Worm (Caenorhabditis elegans): ENCODE data around the gene clec-223.
A peak's percentile ranks its signal among the peaks of the same experiment; 100 is the strongest.

clec-223 gene

DNA sequence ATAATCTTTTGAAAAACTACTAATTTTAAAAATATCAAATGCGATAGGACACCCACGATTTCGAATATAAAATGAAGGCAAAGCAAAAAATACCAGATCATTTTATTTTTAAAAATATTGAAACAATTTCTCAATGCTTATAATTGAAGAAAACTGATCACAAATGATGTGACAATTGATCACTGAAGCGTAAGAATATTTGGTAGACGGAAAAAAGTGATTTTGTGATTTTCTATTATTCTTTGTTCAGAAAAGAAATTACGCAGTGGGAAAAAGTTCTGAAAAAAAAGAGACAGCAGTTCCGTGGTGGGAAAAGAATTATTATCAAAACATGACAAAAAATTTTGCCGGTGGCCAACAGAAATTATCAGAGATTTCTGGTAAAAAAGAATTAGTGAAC, 25.7 kb downstream of the clec-223 start, which contains the start of gene T03F7.5:
Gene T03F7.5, minus strand, starts transcription at position 101 of the 400 bp plus-strand sequence.
- TF ChIP-seq zip-2 (tag; optimal IDR thresholded peaks at IDR 0.05) (no peak), mxl-2 (GFP tag; conservative IDR thresholded peaks at IDR 0.05) (no peak), hif-1 (tag; optimal IDR thresholded peaks at IDR 0.05) (no peak), sdz-12 (GFP tag; optimal IDR thresholded peaks at IDR 0.05) (no peak), nhr-28 (tag; optimal IDR thresholded peaks at IDR 0.05) (no peak), lin-29 (GFP tag; IDR thresholded peaks at IDR 0.05) (no peak), F49E8.2 (tag; optimal IDR thresholded peaks at IDR 0.05; ENCODE audit: borderline replicate concordance) (no peak), lin-15B (tag; optimal IDR thresholded peaks at IDR 0.05) (no peak), set-16 (GFP tag; IDR thresholded peaks at IDR 0.05) (no peak), hlh-11 (tag; optimal IDR thresholded peaks at IDR 0.05) (no peak), nhr-48 (tag; optimal IDR thresholded peaks at IDR 0.05) (no peak), spr-1 (tag; optimal IDR thresholded peaks at IDR 0.05) (no peak), lin-38 (GFP tag; IDR thresholded peaks at IDR 0.05) (no peak), php-3 (GFP tag; IDR thresholded peaks at IDR 0.05) (no peak), nhr-77 (tag; optimal IDR thresholded peaks at IDR 0.05) (no peak), F44E2.7 (GFP tag; IDR thresholded peaks at IDR 0.05) (no peak), saeg-2 (GFP tag; IDR thresholded peaks at IDR 0.05) (no peak), daf-12 (tag; optimal IDR thresholded peaks at IDR 0.05) (no peak), rbr-2 (tag; optimal IDR thresholded peaks at IDR 0.05) (no peak), ctbp-1 (GFP tag; IDR thresholded peaks at IDR 0.05) (no peak)

- no peak for TF ChIP-seq php-3 (GFP tag; IDR thresholded peaks at IDR 0.05)
- no peak for TF ChIP-seq nhr-25 (tag; optimal IDR thresholded peaks at IDR 0.05; ENCODE audit: borderline replicate concordance, insufficient read depth)
- peak; percentile 67 for TF ChIP-seq nhr-28 (tag; optimal IDR thresholded peaks at IDR 0.05)
- no peak for TF ChIP-seq rbr-2 (tag; optimal IDR thresholded peaks at IDR 0.05)
- TF ChIP-seq unc-39 (tag; optimal IDR thresholded peaks at IDR 0.05) = no peak
- TF ChIP-seq T20F7.1 (GFP tag; optimal IDR thresholded peaks at IDR 0.05) = no peak
- peak; percentile 6 for TF ChIP-seq nhr-77 (tag; optimal IDR thresholded peaks at IDR 0.05)
- TF ChIP-seq madf-5 (GFP tag; IDR thresholded peaks at IDR 0.05) = no peak
Measured at ce11 chrV:11299406-11299805, 26.5 kb downstream of the clec-223 start.

DNA sequence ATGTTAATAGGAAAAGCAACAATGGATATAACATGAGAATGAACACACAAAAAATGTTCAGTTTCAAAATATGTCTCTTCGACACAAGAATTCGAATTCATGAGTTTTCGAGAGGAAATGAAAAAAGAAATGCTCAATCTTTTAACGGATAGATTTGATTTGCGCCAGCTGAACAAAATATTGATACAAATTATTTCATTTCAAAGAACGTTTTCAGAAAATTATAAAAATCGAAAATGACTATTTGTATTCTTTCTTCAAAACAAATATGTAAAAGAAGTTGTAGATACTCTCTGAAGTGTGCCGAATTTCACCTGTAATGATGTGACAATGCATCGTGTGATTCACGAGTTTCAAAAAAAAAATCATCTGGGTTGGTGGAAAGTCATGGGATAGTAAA, 27.6 kb downstream of the clec-223 start, which contains the start of gene srh-47:
Gene srh-47, minus strand, starts transcription at position 101 of the 400 bp plus-strand sequence.
- no peak for TF ChIP-seq zip-11 (GFP tag; IDR thresholded peaks at IDR 0.05)
- no peak for TF ChIP-seq lin-15B (tag; optimal IDR thresholded peaks at IDR 0.05)
- peak in 1 of 2 experiments; percentile 42 for TF ChIP-seq unc-62 (GFP tag; optimal IDR thresholded peaks at IDR 0.05 in 1 of 2)
- TF ChIP-seq unc-62 (tag; optimal IDR thresholded peaks at IDR 0.05) = no peak

DNA sequence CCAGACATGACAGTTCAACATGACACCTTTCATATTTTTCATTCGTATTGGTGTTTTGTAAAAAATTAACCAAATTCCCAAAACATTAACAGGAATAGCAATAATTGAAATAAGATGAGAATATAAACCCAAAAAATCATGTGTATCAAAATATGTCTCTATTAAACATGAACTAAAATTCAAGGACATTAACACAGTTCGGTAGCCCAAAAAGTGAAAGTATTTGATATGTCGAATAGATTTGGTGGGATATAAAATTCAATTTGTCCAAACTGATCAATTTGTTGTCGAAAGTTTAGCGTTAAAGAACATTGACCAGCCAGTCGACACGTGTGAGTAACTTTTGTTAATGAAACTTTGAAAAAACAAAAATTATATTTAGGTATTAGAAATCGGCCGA, 29.8 kb downstream of the clec-223 start, which contains the start of gene srh-46:
Gene srh-46, minus strand, starts transcription at position 189 of the 400 bp plus-strand sequence.
- no peak for TF ChIP-seq ceh-32 (tag; optimal IDR thresholded peaks at IDR 0.05; ENCODE audit: poor library complexity)
- TF ChIP-seq lin-15B (tag; optimal IDR thresholded peaks at IDR 0.05) = no peak
- no peak for TF ChIP-seq hmg-1.1 (GFP tag; IDR thresholded peaks at IDR 0.05)
- TF ChIP-seq daf-16 (GFP tag; optimal IDR thresholded peaks at IDR 0.05) = no peak
- no peak for TF ChIP-seq daf-16 (tag; optimal IDR thresholded peaks at IDR 0.05)
- TF ChIP-seq nhr-28 (tag; optimal IDR thresholded peaks at IDR 0.05) = peak; percentile 14

DNA sequence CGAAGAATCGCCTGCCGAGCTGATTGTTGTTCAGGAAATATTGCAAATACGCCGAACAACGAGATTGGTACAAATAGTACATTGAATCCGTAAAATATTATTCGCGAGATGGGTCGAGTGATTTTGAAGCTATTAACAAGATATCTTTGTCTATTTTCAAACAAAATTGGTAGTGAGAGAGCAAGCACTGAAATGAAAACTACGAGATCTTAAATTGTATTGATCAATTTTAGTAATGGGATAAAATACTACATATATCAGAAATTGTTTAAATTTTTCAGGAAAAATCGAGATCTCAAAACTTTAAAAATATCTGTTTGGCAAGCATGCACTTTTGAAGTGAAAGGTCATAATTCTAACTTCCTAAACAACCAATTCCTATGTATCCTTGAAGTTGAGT, 31.3 kb downstream of the clec-223 start:
- TF ChIP-seq aha-1 (tag) (peak; percentile 94), Y105C5A.15 (GFP tag; IDR thresholded peaks at IDR 0.05) (no peak), mxl-2 (GFP tag; conservative IDR thresholded peaks at IDR 0.05) (no peak), nhr-10 (tag; optimal IDR thresholded peaks at IDR 0.05) (no peak), ctbp-1 (GFP tag; IDR thresholded peaks at IDR 0.05) (no peak)
